Fruit fly (Drosophila melanogaster) whole organism, embryonic: ENCODE measurements around the gene Secp43.

Source experiments
- CG13624 ChIP-seq: fragments of 200-800 bp; sonication (Bioruptor generic); optimal IDR thresholded peaks from 2 replicates; lab custom pipeline; 2016; ENCODE audit warnings: missing biosample characterization, missing genetic modification characterization
- CG4424 ChIP-seq: fragments of 200-800 bp; sonication (Bioruptor generic); optimal IDR thresholded peaks from 3 replicates; lab custom pipeline; 2016; ENCODE audit warnings: missing biosample characterization, missing genetic modification characterization
- CG4730 ChIP-seq: fragments of 200-800 bp; sonication (Bioruptor generic); IDR thresholded peaks from 2 replicates; pipeline ENCODE4 v1.3.6; 2022; ENCODE audit warnings: missing biosample characterization, missing genetic modification characterization
- Drgx ChIP-seq: fragments of 200-800 bp; sonication (Bioruptor generic); IDR thresholded peaks from 2 replicates; pipeline ENCODE4 v1.3.6; 2022; ENCODE audit warnings: missing biosample characterization, missing genetic modification characterization
- Med ChIP-seq: fragments of 200-800 bp; sonication (Bioruptor generic); peaks from one replicate; lab custom pipeline; 2016; ENCODE audit warnings: missing biosample characterization, missing genetic modification characterization, mild to moderate bottlenecking, inconsistent platforms, moderate library complexity
- Sin3A ChIP-seq: fragments of >200 bp; optimal IDR thresholded peaks from 2 replicates; lab custom pipeline; 2018
- br ChIP-seq: fragments of >200 bp; optimal IDR thresholded peaks from 2 replicates; lab custom pipeline; 2017
- gce ChIP-seq: fragments of 200-800 bp; sonication (Bioruptor generic); IDR thresholded peaks from 3 replicates; pipeline ENCODE4 v1.3.6; 2022; ENCODE audit warnings: missing biosample characterization, missing genetic modification characterization
- h ChIP-seq: fragments of >200 bp; optimal IDR thresholded peaks from 2 replicates; lab custom pipeline; 2017
- sr ChIP-seq: fragments of 200-800 bp; sonication (Bioruptor generic); IDR thresholded peaks from 3 replicates; pipeline ENCODE4 v1.3.6; 2022; ENCODE audit warnings: missing biosample characterization, missing genetic modification characterization
- stc ChIP-seq: fragments of 200-800 bp; sonication (Bioruptor generic); IDR thresholded peaks from 2 replicates; pipeline ENCODE4 v1.3.6; 2022; ENCODE audit warnings: missing biosample characterization, missing genetic modification characterization

- TF ChIP-seq CG4730 (GFP tag; lab: Robert Waterston, UW) = no peak
- TF ChIP-seq Sin3A (lab: Kevin White, UChicago) = no peak
- peak; percentile 46; the same call in 1 of the 2 replicates for TF ChIP-seq Drgx (GFP tag; lab: Robert Waterston, UW)
- no peak for TF ChIP-seq br (lab: Kevin White, UChicago)
- TF ChIP-seq Med = peak; percentile 74
- TF ChIP-seq CG4424 (GFP tag; lab: Kevin White, UChicago) = no peak
- TF ChIP-seq sr (GFP tag; lab: Robert Waterston, UW) = no peak
- no peak for TF ChIP-seq h
- TF ChIP-seq gce = no peak
- no peak for TF ChIP-seq CG13624 (GFP tag; lab: Kevin White, UChicago)
- TF ChIP-seq stc = no peak
Observed at dm6 chr2L:4476672-4477273, 22.5 kb upstream of the Secp43 start, which contains the start of gene ine.
